Worm (Caenorhabditis elegans): ENCODE results near the gene F46F5.13.

The F46F5.13 gene

ce11 chrII:803009-803408 lies at the start of gene F46F5.13:
TSS of gene F46F5.13 (plus strand) at chrII:803309.
- no peak for TF ChIP-seq T22C8.4 (GFP tag; IDR thresholded peaks at IDR 0.05)
- no peak for TF ChIP-seq klf-2 (GFP tag; conservative IDR thresholded peaks at IDR 0.05)
- no peak for TF ChIP-seq ref-1 (GFP tag; conservative IDR thresholded peaks at IDR 0.05)

- no peak for TF ChIP-seq tab-1 (GFP tag; IDR thresholded peaks at IDR 0.05)
- no peak for TF ChIP-seq ztf-23 (GFP tag; IDR thresholded peaks at IDR 0.05)
- no peak for TF ChIP-seq T22C8.4 (GFP tag; IDR thresholded peaks at IDR 0.05)
- no peak for TF ChIP-seq klf-2 (GFP tag; conservative IDR thresholded peaks at IDR 0.05)
- no peak for TF ChIP-seq ref-1 (GFP tag; conservative IDR thresholded peaks at IDR 0.05)
- TF ChIP-seq ztf-29 (GFP tag; IDR thresholded peaks at IDR 0.05) = no peak
- TF ChIP-seq cog-1 (tag; optimal IDR thresholded peaks at IDR 0.05) = no peak
- no peak for TF ChIP-seq flt-1 (GFP tag; IDR thresholded peaks at IDR 0.05)
- no peak for TF ChIP-seq med-1 (GFP tag; optimal IDR thresholded peaks at IDR 0.05; ENCODE audit: insufficient read depth)
Measured at ce11 chrII:753469-753868, 49.6 kb upstream of the F46F5.13 start.

- no peak for TF ChIP-seq ztf-23 (GFP tag; IDR thresholded peaks at IDR 0.05)
- no peak for TF ChIP-seq cog-1 (tag; optimal IDR thresholded peaks at IDR 0.05)
- no peak for TF ChIP-seq tab-1 (GFP tag; IDR thresholded peaks at IDR 0.05)
- TF ChIP-seq klf-2 (GFP tag; conservative IDR thresholded peaks at IDR 0.05) = no peak
- TF ChIP-seq flt-1 (GFP tag; IDR thresholded peaks at IDR 0.05) = no peak
- TF ChIP-seq T22C8.4 (GFP tag; IDR thresholded peaks at IDR 0.05) = no peak
- no peak for TF ChIP-seq ref-1 (GFP tag; conservative IDR thresholded peaks at IDR 0.05)
- TF ChIP-seq med-1 (GFP tag; optimal IDR thresholded peaks at IDR 0.05; ENCODE audit: insufficient read depth) = no peak
- no peak for TF ChIP-seq ztf-29 (GFP tag; IDR thresholded peaks at IDR 0.05)
Measured at ce11 chrII:754971-755370, 48.1 kb upstream of the F46F5.13 start.

- TF ChIP-seq ref-1 (GFP tag; conservative IDR thresholded peaks at IDR 0.05) (no peak), T22C8.4 (GFP tag; IDR thresholded peaks at IDR 0.05) (peak; percentile 65)
Measured at ce11 chrII:756161-756560, 46.9 kb upstream of the F46F5.13 start.

- TF ChIP-seq ref-1 (GFP tag; conservative IDR thresholded peaks at IDR 0.05) (no peak), med-1 (GFP tag; optimal IDR thresholded peaks at IDR 0.05; ENCODE audit: insufficient read depth) (no peak), ztf-23 (GFP tag; IDR thresholded peaks at IDR 0.05) (no peak), klf-2 (GFP tag; conservative IDR thresholded peaks at IDR 0.05) (no peak), ztf-29 (GFP tag; IDR thresholded peaks at IDR 0.05) (no peak)
Measured at ce11 chrII:757224-757623, 45.9 kb upstream of the F46F5.13 start.

ce11 chrII:759788-760187 lies 43.3 kb upstream of the F46F5.13 start:
- no peak for TF ChIP-seq klf-2 (GFP tag; conservative IDR thresholded peaks at IDR 0.05)
- no peak for TF ChIP-seq tab-1 (GFP tag; IDR thresholded peaks at IDR 0.05)
- TF ChIP-seq flt-1 (GFP tag; IDR thresholded peaks at IDR 0.05) = no peak
- TF ChIP-seq cog-1 (tag; optimal IDR thresholded peaks at IDR 0.05) = no peak
- no peak for TF ChIP-seq ztf-29 (GFP tag; IDR thresholded peaks at IDR 0.05)
- no peak for TF ChIP-seq T22C8.4 (GFP tag; IDR thresholded peaks at IDR 0.05)
- no peak for TF ChIP-seq ztf-23 (GFP tag; IDR thresholded peaks at IDR 0.05)
- no peak for TF ChIP-seq ref-1 (GFP tag; conservative IDR thresholded peaks at IDR 0.05)
- TF ChIP-seq med-1 (GFP tag; optimal IDR thresholded peaks at IDR 0.05; ENCODE audit: insufficient read depth) = no peak

- TF ChIP-seq tab-1 (GFP tag; IDR thresholded peaks at IDR 0.05) (no peak), ztf-29 (GFP tag; IDR thresholded peaks at IDR 0.05) (no peak), ztf-23 (GFP tag; IDR thresholded peaks at IDR 0.05) (no peak), klf-2 (GFP tag; conservative IDR thresholded peaks at IDR 0.05) (no peak), ref-1 (GFP tag; conservative IDR thresholded peaks at IDR 0.05) (no peak), cog-1 (tag; optimal IDR thresholded peaks at IDR 0.05) (no peak), T22C8.4 (GFP tag; IDR thresholded peaks at IDR 0.05) (no peak), med-1 (GFP tag; optimal IDR thresholded peaks at IDR 0.05; ENCODE audit: insufficient read depth) (no peak), flt-1 (GFP tag; IDR thresholded peaks at IDR 0.05) (no peak)
Measured at ce11 chrII:760276-760675, 42.8 kb upstream of the F46F5.13 start.

ce11 chrII:762942-763341 lies 40.2 kb upstream of the F46F5.13 start:
- TF ChIP-seq ztf-23 (GFP tag; IDR thresholded peaks at IDR 0.05) (no peak), med-1 (GFP tag; optimal IDR thresholded peaks at IDR 0.05; ENCODE audit: insufficient read depth) (no peak), cog-1 (tag; optimal IDR thresholded peaks at IDR 0.05) (no peak), flt-1 (GFP tag; IDR thresholded peaks at IDR 0.05) (no peak), T22C8.4 (GFP tag; IDR thresholded peaks at IDR 0.05) (no peak), ztf-29 (GFP tag; IDR thresholded peaks at IDR 0.05) (no peak), tab-1 (GFP tag; IDR thresholded peaks at IDR 0.05) (no peak), ref-1 (GFP tag; conservative IDR thresholded peaks at IDR 0.05) (no peak)

ce11 chrII:764385-764784 lies 38.7 kb upstream of the F46F5.13 start:
- TF ChIP-seq T22C8.4 (GFP tag; IDR thresholded peaks at IDR 0.05) (no peak), ztf-23 (GFP tag; IDR thresholded peaks at IDR 0.05) (no peak), cog-1 (tag; optimal IDR thresholded peaks at IDR 0.05) (no peak), ref-1 (GFP tag; conservative IDR thresholded peaks at IDR 0.05) (no peak), flt-1 (GFP tag; IDR thresholded peaks at IDR 0.05) (no peak), klf-2 (GFP tag; conservative IDR thresholded peaks at IDR 0.05) (no peak)

- no peak for TF ChIP-seq med-1 (GFP tag; optimal IDR thresholded peaks at IDR 0.05; ENCODE audit: insufficient read depth)
- TF ChIP-seq tab-1 (GFP tag; IDR thresholded peaks at IDR 0.05) = no peak
- no peak for TF ChIP-seq ztf-29 (GFP tag; IDR thresholded peaks at IDR 0.05)
- TF ChIP-seq klf-2 (GFP tag; conservative IDR thresholded peaks at IDR 0.05) = no peak
- no peak for TF ChIP-seq T22C8.4 (GFP tag; IDR thresholded peaks at IDR 0.05)
- no peak for TF ChIP-seq flt-1 (GFP tag; IDR thresholded peaks at IDR 0.05)
- no peak for TF ChIP-seq ztf-23 (GFP tag; IDR thresholded peaks at IDR 0.05)
- TF ChIP-seq ref-1 (GFP tag; conservative IDR thresholded peaks at IDR 0.05) = no peak
- no peak for TF ChIP-seq cog-1 (tag; optimal IDR thresholded peaks at IDR 0.05)
Measured at ce11 chrII:765219-765618, 37.9 kb upstream of the F46F5.13 start, which contains the start of gene C08G5.7. TSS of gene C08G5.7 (minus strand) at chrII:765319.

- TF ChIP-seq klf-2 (GFP tag; conservative IDR thresholded peaks at IDR 0.05) (no peak), ztf-29 (GFP tag; IDR thresholded peaks at IDR 0.05) (no peak), tab-1 (GFP tag; IDR thresholded peaks at IDR 0.05) (no peak), med-1 (GFP tag; optimal IDR thresholded peaks at IDR 0.05; ENCODE audit: insufficient read depth) (no peak), T22C8.4 (GFP tag; IDR thresholded peaks at IDR 0.05) (no peak), flt-1 (GFP tag; IDR thresholded peaks at IDR 0.05) (no peak), ref-1 (GFP tag; conservative IDR thresholded peaks at IDR 0.05) (no peak), cog-1 (tag; optimal IDR thresholded peaks at IDR 0.05) (no peak), ztf-23 (GFP tag; IDR thresholded peaks at IDR 0.05) (no peak)
Measured at ce11 chrII:769250-769649, 33.9 kb upstream of the F46F5.13 start.
